Worm (Caenorhabditis elegans) whole organism, L4 larva: Measurements from ENCODE around the gene grl-6.

ENCODE experiments used
- F10B5.3 ChIP-seq: sonication (generic microtip); optimal IDR thresholded peaks from 2 replicates; lab custom pipeline; 2016; ENCODE audit warnings: mild to moderate bottlenecking, missing genetic modification characterization, missing compliant biosample characterization
- F37D6.2 ChIP-seq: sonication (generic microtip); optimal IDR thresholded peaks from 2 replicates; lab custom pipeline; 2016; ENCODE audit warnings: mild to moderate bottlenecking, missing genetic modification characterization, missing compliant biosample characterization
- R02D3.7 ChIP-seq: fragments of 150-350 bp; sonication (generic microtip); optimal IDR thresholded peaks from 3 replicates; lab custom pipeline; 2014; ENCODE audit warnings: missing biosample characterization, missing genetic modification characterization
- T26A8.4 ChIP-seq: fragments of 200-800 bp; sonication (Bioruptor generic); IDR thresholded peaks from 2 replicates; pipeline ENCODE4 v1.3.6; 2022; ENCODE audit warnings: missing genetic modification characterization, missing compliant biosample characterization
- Y5F2A.4 ChIP-seq: fragments of 200-800 bp; sonication (Bioruptor generic); optimal IDR thresholded peaks from 2 replicates; lab custom pipeline; 2018; ENCODE audit warnings: mild to moderate bottlenecking, missing genetic modification characterization, missing compliant biosample characterization
- ZK337.2 ChIP-seq: fragments of 200-800 bp; sonication (Bioruptor generic); IDR thresholded peaks from 2 replicates; pipeline ENCODE4 v1.3.6; 2022; ENCODE audit warnings: missing genetic modification reagents, missing genetic modification characterization, missing compliant biosample characterization
- ZK546.5 ChIP-seq, 2 experiments: sonication (generic microtip); optimal IDR thresholded peaks; 2 replicates each; lab custom pipeline; 2017; ENCODE audit warnings: missing biosample characterization in 2 of 2, missing genetic modification characterization in 2 of 2
- aha-1 ChIP-seq: fragments of 150-350 bp; peaks from one replicate; lab custom pipeline; 2014; ENCODE audit warnings: missing biosample characterization, missing genetic modification characterization
- aly-2 ChIP-seq: sonication (generic microtip); optimal IDR thresholded peaks from 2 replicates; lab custom pipeline; 2018; ENCODE audit warnings: missing biosample characterization, missing genetic modification characterization
- ceh-20 ChIP-seq: fragments of 200-800 bp; sonication (Bioruptor generic); IDR thresholded peaks from 2 replicates; pipeline ENCODE4 v1.3.6; 2022; ENCODE audit warnings: missing genetic modification reagents, missing genetic modification characterization, missing compliant biosample characterization
- ceh-44 ChIP-seq: fragments of 200-800 bp; sonication (Bioruptor generic); IDR thresholded peaks from 2 replicates; pipeline ENCODE4 v1.3.6; 2022; ENCODE audit warnings: missing genetic modification reagents, missing genetic modification characterization, missing compliant biosample characterization
- ceh-62 ChIP-seq: sonication (generic microtip); optimal IDR thresholded peaks from 2 replicates; lab custom pipeline; 2017; ENCODE audit warnings: missing biosample characterization, missing genetic modification characterization
- cey-2 ChIP-seq: sonication (generic microtip); optimal IDR thresholded peaks from 3 replicates; lab custom pipeline; 2017; ENCODE audit warnings: missing genetic modification characterization, mild to moderate bottlenecking, missing compliant biosample characterization, antibody characterized with exemption, borderline replicate concordance; ENCODE audit not compliant: insufficient read depth
- ctbp-1 ChIP-seq: fragments of 200-800 bp; sonication (Bioruptor generic); IDR thresholded peaks from 2 replicates; pipeline ENCODE4 v1.3.6; 2022; ENCODE audit warnings: missing genetic modification reagents, missing genetic modification characterization, missing compliant biosample characterization
- daf-16 ChIP-seq, 3 experiments: sonication (generic microtip); optimal IDR thresholded peaks; 2 replicates each; lab custom pipeline; 2016 to 2017; ENCODE audit warnings: missing genetic modification characterization in 3 of 3, missing genetic modification reagents in 3 of 3, mild to moderate bottlenecking in 2 of 3, missing compliant biosample characterization in 2 of 3, missing biosample characterization in 1 of 3, moderate library complexity in 1 of 3
- dmd-6 ChIP-seq: fragments of 200-800 bp; sonication (Bioruptor generic); IDR thresholded peaks from 2 replicates; pipeline ENCODE4 v1.3.6; 2022; ENCODE audit warnings: missing genetic modification reagents, missing genetic modification characterization, missing compliant biosample characterization
- jun-1 ChIP-seq: fragments of 150-350 bp; optimal IDR thresholded peaks from 2 replicates; lab custom pipeline; 2014; ENCODE audit warnings: missing biosample characterization, missing genetic modification reagents, missing genetic modification characterization
- lin-29 ChIP-seq: fragments of 200-800 bp; sonication (Bioruptor generic); IDR thresholded peaks from 2 replicates; pipeline ENCODE4 v1.3.6; 2022; ENCODE audit warnings: missing genetic modification reagents, missing genetic modification characterization, missing compliant biosample characterization
- lin-38 ChIP-seq: fragments of 200-800 bp; sonication (Bioruptor generic); IDR thresholded peaks from 2 replicates; pipeline ENCODE4 v1.3.6; 2022; ENCODE audit warnings: missing genetic modification reagents, missing genetic modification characterization, missing compliant biosample characterization
- lin-39 ChIP-seq: fragments of 150-350 bp; optimal IDR thresholded peaks from 2 replicates; lab custom pipeline; 2014; ENCODE audit warnings: missing biosample characterization, missing genetic modification reagents, missing genetic modification characterization
- lsy-2 ChIP-seq, 2 experiments: fragments of 150-350 bp in 1 of 2; sonication (generic microtip) in 1 of 2; optimal IDR thresholded peaks; 2 replicates each; lab custom pipeline; 2014 to 2017; ENCODE audit warnings: missing biosample characterization in 2 of 2, missing genetic modification characterization in 2 of 2
- mdl-1 ChIP-seq, 2 experiments: fragments of 150-350 bp in 1 of 2; sonication (generic microtip) in 1 of 2; optimal IDR thresholded peaks; 2 replicates each; lab custom pipeline; 2014 to 2017; ENCODE audit warnings: missing biosample characterization in 2 of 2, missing genetic modification characterization in 2 of 2
- mep-1 ChIP-seq: fragments of 150-350 bp; sonication (generic microtip); optimal IDR thresholded peaks from 3 replicates; lab custom pipeline; 2014; ENCODE audit warnings: missing biosample characterization, missing genetic modification characterization
- mxl-2 ChIP-seq: fragments of 200-800 bp; sonication (Bioruptor generic); conservative IDR thresholded peaks from 2 replicates; pipeline ENCODE4 v1.3.6; 2022; ENCODE audit warnings: missing genetic modification reagents, missing genetic modification characterization, missing compliant biosample characterization
- mxl-3 ChIP-seq: fragments of 200-800 bp; sonication (Bioruptor generic); optimal IDR thresholded peaks from 2 replicates; lab custom pipeline; 2018; ENCODE audit warnings: mild to moderate bottlenecking, missing genetic modification characterization, missing compliant biosample characterization
- nhr-11 ChIP-seq: fragments of 150-350 bp; optimal IDR thresholded peaks from 2 replicates; lab custom pipeline; 2014; ENCODE audit warnings: missing biosample characterization, missing genetic modification characterization
- nhr-28 ChIP-seq: fragments of 150-350 bp; optimal IDR thresholded peaks from 2 replicates; lab custom pipeline; 2014; ENCODE audit warnings: missing biosample characterization, missing genetic modification characterization
- nhr-41 ChIP-seq: fragments of 200-800 bp; sonication (Bioruptor generic); IDR thresholded peaks from 2 replicates; pipeline ENCODE4 v1.3.6; 2022; ENCODE audit warnings: missing genetic modification reagents, missing genetic modification characterization, missing compliant biosample characterization
- nhr-42 ChIP-seq: fragments of 200-800 bp; sonication (Bioruptor generic); IDR thresholded peaks from 2 replicates; pipeline ENCODE4 v1.3.6; 2022; ENCODE audit warnings: missing genetic modification characterization, missing compliant biosample characterization
- nhr-48 ChIP-seq: sonication (generic microtip); optimal IDR thresholded peaks from 2 replicates; lab custom pipeline; 2016; ENCODE audit warnings: mild to moderate bottlenecking, missing genetic modification characterization, missing compliant biosample characterization
- nhr-76 ChIP-seq: fragments of 150-350 bp; optimal IDR thresholded peaks from 2 replicates; lab custom pipeline; 2014; ENCODE audit warnings: missing biosample characterization, missing genetic modification characterization
- pha-4 ChIP-seq, 2 experiments: fragments of 150-350 bp in 1 of 2; fragments of 200-800 bp in 1 of 2; sonication (Bioruptor generic) in 1 of 2; IDR thresholded peaks in 1 of 2; optimal IDR thresholded peaks in 1 of 2; 2 replicates each; pipeline versions ENCODE4 v1.3.6 to Lab custom; 2014 to 2022; ENCODE audit warnings: missing genetic modification characterization in 2 of 2, missing genetic modification reagents in 2 of 2, missing biosample characterization in 1 of 2, missing compliant biosample characterization in 1 of 2
- set-16 ChIP-seq: fragments of 200-800 bp; sonication (Bioruptor generic); IDR thresholded peaks from 2 replicates; pipeline ENCODE4 v1.3.6; 2022; ENCODE audit warnings: missing genetic modification reagents, missing genetic modification characterization, missing compliant biosample characterization
- unc-130 ChIP-seq: sonication (generic microtip); optimal IDR thresholded peaks from 2 replicates; lab custom pipeline; 2016; ENCODE audit warnings: missing genetic modification reagents, missing genetic modification characterization, missing compliant biosample characterization
- unc-62 ChIP-seq, 3 experiments: fragments of 150-350 bp in 1 of 3; sonication (generic microtip); optimal IDR thresholded peaks in 2 of 3; peaks in 1 of 3; 1 replicate in 1 of 3; 2 replicates in 2 of 3; lab custom pipeline; 2014 to 2017; ENCODE audit warnings: missing biosample characterization in 3 of 3, missing genetic modification characterization in 3 of 3, missing genetic modification reagents in 3 of 3, missing genotype in 1 of 3
- vab-7 ChIP-seq: fragments of 200-800 bp; sonication (Bioruptor generic); IDR thresholded peaks from 2 replicates; pipeline ENCODE4 v1.3.6; 2022; ENCODE audit warnings: missing genetic modification reagents, missing genetic modification characterization, missing compliant biosample characterization
- zfp-3 ChIP-seq: fragments of 200-800 bp; sonication (Bioruptor generic); conservative IDR thresholded peaks from 2 replicates; pipeline ENCODE4 v1.3.6; 2022; ENCODE audit warnings: missing genetic modification reagents, missing genetic modification characterization, missing compliant biosample characterization
- zip-2 ChIP-seq: fragments of 150-350 bp; optimal IDR thresholded peaks from 2 replicates; lab custom pipeline; 2014; ENCODE audit warnings: missing biosample characterization, missing genetic modification characterization
- ztf-7 ChIP-seq: fragments of 150-350 bp; optimal IDR thresholded peaks from 2 replicates; lab custom pipeline; 2014; ENCODE audit warnings: missing biosample characterization, missing genetic modification characterization

grl-6 gene

ce11 chrX:6419113-6419512 is 31.6 kb downstream of the grl-6 start:
- no peak for TF ChIP-seq mxl-2 (GFP tag; lab: Robert Waterston, UW)
- TF ChIP-seq unc-62 (GFP tag; optimal IDR thresholded peaks at IDR 0.05 in 1 of 2; lab: Kevin White, UChicago) = peak in 1 of 2 experiments; percentile 13
- TF ChIP-seq unc-62 (tag; optimal IDR thresholded peaks at IDR 0.05; lab: Kevin White, UChicago) = no peak

DNA sequence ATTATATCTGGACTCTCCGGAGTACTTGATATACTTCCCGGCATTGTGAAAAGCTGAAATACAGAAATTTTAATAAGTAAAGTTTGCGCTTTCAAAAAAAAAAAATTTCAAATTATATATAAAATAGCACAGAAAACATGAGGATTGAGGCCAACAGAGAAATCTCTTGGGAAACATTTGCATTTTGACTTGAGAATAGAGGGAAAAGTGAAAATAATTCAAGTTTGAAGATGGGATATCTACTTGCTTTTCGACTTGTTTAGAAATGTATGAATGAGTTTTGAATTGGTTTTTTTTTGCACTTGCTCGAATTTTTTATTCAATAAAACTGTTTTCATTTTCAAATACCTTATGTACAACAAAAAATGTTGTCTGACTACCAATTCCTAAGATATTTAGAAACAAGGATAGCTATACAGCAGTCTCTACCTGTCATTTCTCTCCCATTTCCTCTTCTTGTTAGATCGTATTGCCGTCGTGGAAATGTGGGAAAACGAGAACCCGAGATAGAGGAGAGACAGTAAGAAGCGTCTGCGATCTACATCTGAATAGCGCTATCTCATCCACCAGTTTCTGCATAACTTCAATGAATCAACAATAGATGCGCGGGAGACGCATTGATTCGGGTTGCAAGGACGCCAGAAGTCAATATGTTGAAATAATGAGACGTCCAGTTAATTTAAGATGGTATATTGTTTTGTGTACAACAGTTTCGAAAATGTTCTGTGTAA is 34.2 kb downstream of the grl-6 start, which contains the start of gene T22E5.6:
TSS of gene T22E5.6 (minus strand) at position 51 of the 731 bp plus-strand sequence.
- TF ChIP-seq ceh-20 = no peak
- TF ChIP-seq nhr-28 (tag; lab: Kevin White, UChicago) = peak; percentile 22
- peak in 1 of 2 experiments; percentile 6 for TF ChIP-seq unc-62 (GFP tag; optimal IDR thresholded peaks at IDR 0.05 in 1 of 2; lab: Kevin White, UChicago)
- TF ChIP-seq unc-62 (tag; optimal IDR thresholded peaks at IDR 0.05; lab: Kevin White, UChicago) = no peak
- no peak for TF ChIP-seq vab-7 (GFP tag; lab: Robert Waterston, UW)
- no peak for TF ChIP-seq unc-130 (GFP tag; lab: Kevin White, UChicago)
- no peak for TF ChIP-seq R02D3.7 (tag; lab: Kevin White, UChicago)
- TF ChIP-seq lin-38 (GFP tag; lab: Robert Waterston, UW) = no peak
- TF ChIP-seq lin-39 = no peak
- TF ChIP-seq lin-29 = no peak
- TF ChIP-seq, all 104 proteins: peak for 2

DNA sequence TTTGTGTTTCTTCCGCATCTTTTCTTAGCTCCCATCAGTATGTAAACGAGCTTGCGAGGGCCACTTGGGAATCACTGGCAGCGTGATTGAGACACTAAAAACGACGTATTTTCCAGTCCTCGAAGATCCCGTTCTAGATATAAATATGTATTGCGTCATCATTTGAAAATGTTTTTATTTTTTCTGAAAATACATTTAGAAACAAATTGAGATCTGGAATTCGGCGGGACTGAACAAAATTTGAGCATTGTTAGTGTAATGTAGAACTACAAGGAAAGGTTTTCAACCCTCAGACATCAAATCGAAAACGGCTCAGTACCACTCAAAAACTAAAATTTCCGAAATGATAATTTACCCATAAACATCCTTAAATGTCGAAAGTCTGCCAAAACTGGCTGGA is 37.2 kb downstream of the grl-6 start:
- TF ChIP-seq nhr-76 = no peak
- TF ChIP-seq ceh-20 = peak; percentile 66; the same call in 1 of the 2 replicates
- peak in 1 of 2 experiments; percentile 56 for TF ChIP-seq unc-62 (GFP tag; optimal IDR thresholded peaks at IDR 0.05 in 1 of 2; lab: Kevin White, UChicago)
- TF ChIP-seq unc-62 (tag; optimal IDR thresholded peaks at IDR 0.05; lab: Kevin White, UChicago) = no peak

- TF ChIP-seq zfp-3 (no peak), nhr-48 (tag; lab: Kevin White, UChicago) (no peak), pha-4 (GFP tag; IDR thresholded peaks at IDR 0.05; lab: Robert Waterston, UW) (no peak), pha-4 (tag; optimal IDR thresholded peaks at IDR 0.05; lab: Kevin White, UChicago) (no peak), cey-2 (tag; lab: Kevin White, UChicago) (no peak), unc-130 (GFP tag; lab: Kevin White, UChicago) (no peak), ztf-7 (tag; lab: Kevin White, UChicago) (no peak), nhr-41 (no peak), lin-29 (no peak), F10B5.3 (tag; lab: Kevin White, UChicago) (no peak), ceh-44 (GFP tag; lab: Robert Waterston, UW) (no peak), zip-2 (no peak), mep-1 (tag; lab: Kevin White, UChicago) (no peak), aly-2 (tag; lab: Kevin White, UChicago) (no peak), jun-1 (no peak), ZK546.5 (tag; optimal IDR thresholded peaks at IDR 0.05; lab: Kevin White, UChicago) (no peak), nhr-76 (no peak)
These were observed 38.2 kb downstream of the grl-6 start, which contains the start of gene T22E5.1 for ce11 chrX:6412575-6412974. T22E5.1 (plus strand) TSS chrX:6412875.

DNA sequence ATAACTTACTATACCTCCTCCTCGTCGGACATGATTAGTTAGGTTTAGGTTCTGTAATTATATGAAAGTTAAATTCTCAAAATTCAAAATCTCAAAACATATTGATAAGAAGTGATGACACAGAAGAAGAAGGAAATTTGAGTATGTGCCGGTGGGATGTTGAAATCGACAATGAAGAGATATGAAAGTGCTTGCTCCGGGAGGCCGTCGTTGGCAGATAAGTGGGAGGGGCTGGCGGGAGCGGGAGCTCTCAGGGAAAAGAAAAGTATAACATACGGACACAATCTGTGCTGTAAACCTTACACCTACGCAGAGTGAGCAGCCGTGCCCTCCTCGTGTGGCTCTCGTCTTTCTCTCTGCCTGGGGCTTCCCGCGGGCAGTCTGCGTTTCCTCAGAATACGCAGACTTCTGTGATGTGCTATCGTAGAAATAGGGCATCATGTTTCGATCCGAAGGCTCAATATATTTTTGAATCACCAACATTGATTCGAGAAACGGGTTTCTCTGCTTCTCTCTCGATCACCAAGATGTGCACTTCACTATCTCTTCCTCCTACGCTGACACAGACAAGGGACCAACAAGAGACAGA is 40.5 kb downstream of the grl-6 start, which contains the start of gene mup-2:
TSS of gene mup-2 (minus strand) at position 51 of the 589 bp plus-strand sequence.
- TF ChIP-seq dmd-6 (GFP tag; lab: Robert Waterston, UW) = peak; percentile 12; the same call in 1 of the 2 replicates
- no peak; the same call in 1 of the 2 replicates for TF ChIP-seq set-16 (GFP tag; lab: Robert Waterston, UW)
- no peak for TF ChIP-seq T26A8.4 (GFP tag; lab: Robert Waterston, UW)
- TF ChIP-seq Y5F2A.4 (GFP tag; lab: Kevin White, UChicago) = no peak
- TF ChIP-seq aha-1 (tag; lab: Kevin White, UChicago) = no peak
- TF ChIP-seq mxl-2 (GFP tag; lab: Robert Waterston, UW) = no peak
- no peak for TF ChIP-seq lsy-2 (tag; optimal IDR thresholded peaks at IDR 0.05; lab: Kevin White, UChicago)
- no peak for TF ChIP-seq ceh-62
- TF ChIP-seq daf-16 (GFP tag; optimal IDR thresholded peaks at IDR 0.05; lab: Kevin White, UChicago) = peak in 1 of 2 experiments; percentile 93
- TF ChIP-seq daf-16 (tag; optimal IDR thresholded peaks at IDR 0.05; lab: Kevin White, UChicago) = no peak
- no peak for TF ChIP-seq nhr-42 (GFP tag; lab: Robert Waterston, UW)
- TF ChIP-seq ceh-20 = no peak
- no peak for TF ChIP-seq F37D6.2 (tag; lab: Kevin White, UChicago)
- peak in 1 of 2 experiments; percentile 19 for TF ChIP-seq mdl-1 (tag; optimal IDR thresholded peaks at IDR 0.05; lab: Kevin White, UChicago)
- peak; percentile 61; the same call in 1 of the 2 replicates for TF ChIP-seq ctbp-1 (GFP tag; lab: Robert Waterston, UW)
- TF ChIP-seq pha-4 (GFP tag; IDR thresholded peaks at IDR 0.05; lab: Robert Waterston, UW) = no peak
- TF ChIP-seq pha-4 (tag; optimal IDR thresholded peaks at IDR 0.05; lab: Kevin White, UChicago) = no peak
- TF ChIP-seq nhr-11 = peak; percentile 60
- peak; percentile 12 for TF ChIP-seq mxl-3 (GFP tag; lab: Kevin White, UChicago)
- TF ChIP-seq zfp-3 = no peak
- TF ChIP-seq ZK337.2 (GFP tag; lab: Robert Waterston, UW) = no peak
